Fruit fly (Drosophila melanogaster) whole organism, embryonic: Measurements from ENCODE around the gene CG31832.

Experiments
- CG17186 ChIP-seq: fragments of 200-800 bp; sonication (Bioruptor generic); optimal IDR thresholded peaks from 3 replicates; lab custom pipeline; 2017; ENCODE audit warnings: missing biosample characterization, missing genetic modification reagents, missing genetic modification characterization
- CG32772 ChIP-seq: fragments of 200-800 bp; sonication (Bioruptor generic); IDR thresholded peaks from 2 replicates; pipeline ENCODE4 v1.3.6; 2022; ENCODE audit warnings: missing biosample characterization, missing genetic modification characterization
- MESR4 ChIP-seq: fragments of 200-800 bp; sonication (Bioruptor generic); optimal IDR thresholded peaks from 2 replicates; lab custom pipeline; 2018; ENCODE audit warnings: missing biosample characterization, mild to moderate bottlenecking, missing genetic modification characterization, moderate library complexity
- Oli ChIP-seq: fragments of 200-800 bp; sonication (Bioruptor generic); optimal IDR thresholded peaks from 2 replicates; lab custom pipeline; 2018; ENCODE audit warnings: missing biosample characterization, mild to moderate bottlenecking, missing genetic modification characterization, moderate library complexity
- mld ChIP-seq: fragments of 200-800 bp; sonication (Bioruptor generic); IDR thresholded peaks from 3 replicates; pipeline ENCODE4 v1.3.6; 2022; ENCODE audit warnings: missing biosample characterization, missing genetic modification characterization; ENCODE audit not compliant: partially characterized antibody

DNA sequence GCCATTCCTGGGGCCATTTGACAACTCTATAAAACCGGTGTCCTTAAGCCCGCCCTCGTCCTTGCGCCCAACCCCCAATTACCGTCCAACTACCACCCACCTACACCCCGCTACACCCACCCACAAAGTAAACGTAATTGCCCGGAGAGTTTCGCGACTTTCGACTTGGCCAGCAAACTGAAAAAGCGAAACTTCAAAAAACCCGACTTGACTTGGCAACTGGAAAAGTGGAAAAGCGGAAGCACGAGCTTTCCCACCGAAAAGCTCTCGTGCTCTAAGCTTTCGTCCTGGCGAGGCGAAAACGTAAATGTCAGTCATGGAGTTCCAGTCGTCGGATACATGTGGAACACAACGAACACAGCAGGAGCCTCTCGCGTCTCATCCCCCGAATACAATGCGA lies 15.5 kb downstream of the CG31832 start, which contains the start of gene GABA-B-R1:
- TF ChIP-seq Oli (tag; lab: Kevin White, UChicago) (no peak), MESR4 (GFP tag; lab: Kevin White, UChicago) (no peak), CG17186 (no peak), mld (no peak), CG32772 (GFP tag; lab: Robert Waterston, UW) (no peak)
